Fruit fly (Drosophila melanogaster): ENCODE data around the gene Rpn3.
A peak's percentile ranks its signal among the peaks of the same experiment; 100 is the strongest.

Rpn3 gene

DNA sequence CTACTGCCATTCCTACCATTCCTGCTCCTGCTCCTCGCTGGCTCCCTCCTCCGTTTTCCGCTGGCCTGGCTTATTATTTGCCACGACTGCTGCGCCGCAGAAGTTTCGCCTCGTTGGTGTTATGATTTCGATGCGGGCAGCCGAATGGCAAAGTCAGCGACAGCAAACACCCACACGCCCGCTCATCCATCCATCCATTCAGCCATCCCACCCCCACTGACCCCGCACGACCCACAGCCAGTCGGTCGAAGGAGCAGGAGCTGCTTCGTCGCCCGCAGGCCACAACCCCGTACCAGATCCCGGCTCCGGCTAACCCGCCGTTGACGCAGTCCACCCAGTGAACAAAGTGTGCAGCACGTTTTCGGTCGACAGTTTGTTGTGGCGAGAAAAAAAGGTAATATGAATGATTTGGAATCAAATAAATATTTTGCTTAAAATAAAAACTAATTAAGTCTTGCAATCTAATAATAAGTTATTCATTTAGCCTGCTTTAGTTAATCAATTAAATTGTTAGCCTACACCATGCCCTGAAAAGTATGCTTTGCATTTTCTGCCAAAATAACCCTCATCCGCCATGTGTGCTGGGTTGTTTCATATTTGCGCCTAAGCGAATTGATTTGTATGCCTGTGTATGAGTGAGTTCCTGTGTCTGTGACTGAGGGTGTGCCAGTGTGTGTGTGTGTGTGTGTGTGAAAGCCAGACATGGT is 24.9 kb upstream of the Rpn3 start (continued):
- peak; percentile 23 to 26 for TF ChIP-seq dpn (GFP tag; optimal IDR thresholded peaks at IDR 0.05)
- TF ChIP-seq Taf1 (GFP tag; IDR thresholded peaks at IDR 0.05) = no peak
- no peak for TF ChIP-seq MESR4 (GFP tag; optimal IDR thresholded peaks at IDR 0.05)
- no peak for TF ChIP-seq mld (GFP tag; IDR thresholded peaks at IDR 0.05; ENCODE audit: partially characterized antibody)
- no peak for TF ChIP-seq CG32772 (GFP tag; IDR thresholded peaks at IDR 0.05)
- TF ChIP-seq Lim3 (GFP tag; IDR thresholded peaks at IDR 0.05) = no peak
- TF ChIP-seq al (GFP tag; IDR thresholded peaks at IDR 0.05) = peak; percentile 18; the same call in 1 of the 2 replicates
- no peak for TF ChIP-seq CG42726 (GFP tag; IDR thresholded peaks at IDR 0.05; ENCODE audit: partially characterized antibody)
- no peak for TF ChIP-seq fd64A (GFP tag; optimal IDR thresholded peaks at IDR 0.05)
- no peak for TF ChIP-seq luna (GFP tag; optimal IDR thresholded peaks at IDR 0.05)
- TF ChIP-seq nau (GFP tag; optimal IDR thresholded peaks at IDR 0.05) = peak; percentile 45
- no peak for TF ChIP-seq prd (optimal IDR thresholded peaks at IDR 0.05)
- peak; percentile 17; the same call in 1 of the 3 replicates for TF ChIP-seq prd (GFP tag; IDR thresholded peaks at IDR 0.05)
- no peak for TF ChIP-seq HLHmδ (GFP tag; optimal IDR thresholded peaks at IDR 0.05)
- no peak for TF ChIP-seq CG8290 (GFP tag; optimal IDR thresholded peaks at IDR 0.05)
- TF ChIP-seq CG8290 (tag; optimal IDR thresholded peaks at IDR 0.05) = peak in 1 of 2 experiments; percentile 52
- TF ChIP-seq zf30C (GFP tag; optimal IDR thresholded peaks at IDR 0.05) = no peak
- no peak for TF ChIP-seq CG1792 (GFP tag; optimal IDR thresholded peaks at IDR 0.05)
- peak; percentile 27 for TF ChIP-seq CG4424 (GFP tag; optimal IDR thresholded peaks at IDR 0.05)
- peak; percentile 52 for TF ChIP-seq CG6765 (GFP tag; optimal IDR thresholded peaks at IDR 0.05)
- TF ChIP-seq Eip74EF (GFP tag; optimal IDR thresholded peaks at IDR 0.05) = peak in 1 of 2 experiments; percentile 28
- TF ChIP-seq dmrt11E (tag; optimal IDR thresholded peaks at IDR 0.05) = no peak
- TF ChIP-seq zfh1 (GFP tag; IDR thresholded peaks at IDR 0.05) = no peak
- no peak for TF ChIP-seq gcm2 (GFP tag; optimal IDR thresholded peaks at IDR 0.05)
- no peak for TF ChIP-seq Lpt (GFP tag; optimal IDR thresholded peaks at IDR 0.05)
- TF ChIP-seq E2f1 (GFP tag; IDR thresholded peaks at IDR 0.05) = no peak
- TF ChIP-seq ind (GFP tag; optimal IDR thresholded peaks at IDR 0.05) = peak; percentile 34
- TF ChIP-seq insv (GFP tag; optimal IDR thresholded peaks at IDR 0.05) = no peak
- no peak for TF ChIP-seq Nf-YA (GFP tag; IDR thresholded peaks at IDR 0.05)
- TF ChIP-seq sd (tag; optimal IDR thresholded peaks at IDR 0.05) = no peak
- TF ChIP-seq CG15073 (GFP tag; optimal IDR thresholded peaks at IDR 0.05) = no peak
- no peak for TF ChIP-seq CG1529 (GFP tag; optimal IDR thresholded peaks at IDR 0.05)
- no peak for TF ChIP-seq Atf6 (GFP tag; IDR thresholded peaks at IDR 0.05)
- TF ChIP-seq Mrtf (GFP tag; IDR thresholded peaks at IDR 0.05) = no peak
- TF ChIP-seq CG16815 (GFP tag; optimal IDR thresholded peaks at IDR 0.05) = no peak
- TF ChIP-seq Dad (GFP tag; optimal IDR thresholded peaks at IDR 0.05) = no peak
- TF ChIP-seq ro (GFP tag; IDR thresholded peaks at IDR 0.05) = no peak
- peak; percentile 14 for TF ChIP-seq Nf-YB (GFP tag; optimal IDR thresholded peaks at IDR 0.05)
- TF ChIP-seq CG4404 (GFP tag; IDR thresholded peaks at IDR 0.05) = peak; percentile 32; the same call in 1 of the 2 replicates
- TF ChIP-seq pnt (GFP tag; optimal IDR thresholded peaks at IDR 0.05) = no peak
- peak; percentile 22 for TF ChIP-seq CG9817 (tag; optimal IDR thresholded peaks at IDR 0.05)
- TF ChIP-seq Hr78 (GFP tag; optimal IDR thresholded peaks at IDR 0.05) = no peak
- TF ChIP-seq sim (GFP tag; IDR thresholded peaks at IDR 0.05) = no peak
- no peak for TF ChIP-seq aop (GFP tag; IDR thresholded peaks at IDR 0.05)
- TF ChIP-seq CG4820 (GFP tag; optimal IDR thresholded peaks at IDR 0.05) = no peak
- TF ChIP-seq vnd (GFP tag; IDR thresholded peaks at IDR 0.05; ENCODE audit: partially characterized antibody) = no peak
- no peak for TF ChIP-seq CG8478 (optimal IDR thresholded peaks at IDR 0.05)
- TF ChIP-seq danr (GFP tag; IDR thresholded peaks at IDR 0.05) = no peak
- TF ChIP-seq Deaf1 (tag; optimal IDR thresholded peaks at IDR 0.05) = peak; percentile 64
- peak; percentile 58 for TF ChIP-seq CG9727 (GFP tag; optimal IDR thresholded peaks at IDR 0.05)
- TF ChIP-seq Ada2b (GFP tag; IDR thresholded peaks at IDR 0.05) = no peak
